Worm (Caenorhabditis elegans) whole organism, L2 larva: ENCODE results near the gene Y47D7A.18.

Experiments
- C34F6.9 ChIP-seq: fragments of 150-350 bp; optimal IDR thresholded peaks from 2 replicates; lab custom pipeline; 2014; ENCODE audit warnings: missing biosample characterization, missing genetic modification characterization
- F13H6.1 ChIP-seq: sonication (generic microtip); optimal IDR thresholded peaks from 2 replicates; lab custom pipeline; 2016; ENCODE audit warnings: missing genetic modification characterization, missing compliant biosample characterization
- R02D3.7 ChIP-seq: fragments of 150-350 bp; optimal IDR thresholded peaks from 2 replicates; lab custom pipeline; 2014; ENCODE audit warnings: missing biosample characterization, missing genetic modification characterization
- Y55F3AM.14 ChIP-seq: fragments of 200-800 bp; sonication (Bioruptor generic); optimal IDR thresholded peaks from 2 replicates; lab custom pipeline; 2018; ENCODE audit warnings: mild to moderate bottlenecking, missing genetic modification characterization, missing compliant biosample characterization
- ZK546.5 ChIP-seq: sonication (generic microtip); optimal IDR thresholded peaks from 2 replicates; lab custom pipeline; 2017; ENCODE audit warnings: missing biosample characterization, missing genetic modification characterization
- alr-1 ChIP-seq: fragments of 150-350 bp; optimal IDR thresholded peaks from 2 replicates; lab custom pipeline; 2014; ENCODE audit warnings: missing biosample characterization, missing genetic modification characterization
- aly-2 ChIP-seq: fragments of 150-350 bp; optimal IDR thresholded peaks from 2 replicates; lab custom pipeline; 2014; ENCODE audit warnings: missing biosample characterization, missing genetic modification characterization
- ama-1 ChIP-seq: fragments of 150-350 bp; optimal IDR thresholded peaks from 2 replicates; lab custom pipeline; 2018; ENCODE audit warnings: inconsistent platforms
- blmp-1 ChIP-seq: sonication (generic microtip); optimal IDR thresholded peaks from 2 replicates; lab custom pipeline; 2017; ENCODE audit warnings: missing genetic modification characterization, mild to moderate bottlenecking, missing compliant biosample characterization, antibody characterized with exemption, moderate library complexity; ENCODE audit not compliant: insufficient read depth
- ceh-16 ChIP-seq: fragments of 150-350 bp; optimal IDR thresholded peaks from 2 replicates; lab custom pipeline; 2014; ENCODE audit warnings: missing biosample characterization, missing genetic modification characterization
- ceh-82 ChIP-seq: fragments of 150-350 bp; optimal IDR thresholded peaks from 2 replicates; lab custom pipeline; 2014; ENCODE audit warnings: missing biosample characterization, missing genetic modification characterization
- crh-2 ChIP-seq: sonication (generic microtip); optimal IDR thresholded peaks from 2 replicates; lab custom pipeline; 2017; ENCODE audit warnings: missing biosample characterization, missing genetic modification characterization
- dmd-4 ChIP-seq: sonication (generic microtip); optimal IDR thresholded peaks from 2 replicates; lab custom pipeline; 2017; ENCODE audit warnings: missing biosample characterization, missing genetic modification characterization
- egl-27 ChIP-seq: sonication (generic microtip); optimal IDR thresholded peaks from 3 replicates; lab custom pipeline; 2017; ENCODE audit warnings: missing biosample characterization, missing genetic modification reagents, missing genetic modification characterization
- elt-1 ChIP-seq: fragments of 150-350 bp; optimal IDR thresholded peaks from 2 replicates; lab custom pipeline; 2014; ENCODE audit warnings: missing biosample characterization, missing genetic modification characterization
- fos-1 ChIP-seq: fragments of 150-350 bp; optimal IDR thresholded peaks from 2 replicates; lab custom pipeline; 2014; ENCODE audit warnings: missing biosample characterization, missing genetic modification characterization
- gmeb-1 ChIP-seq: fragments of 150-350 bp; optimal IDR thresholded peaks from 2 replicates; lab custom pipeline; 2014; ENCODE audit warnings: missing biosample characterization, missing genetic modification characterization
- lin-11 ChIP-seq: fragments of 150-350 bp; sonication (generic microtip); optimal IDR thresholded peaks from 2 replicates; lab custom pipeline; 2014; ENCODE audit warnings: missing biosample characterization, missing genetic modification characterization, inconsistent platforms, mixed read lengths
- lin-13 ChIP-seq: fragments of 150-350 bp; optimal IDR thresholded peaks from 2 replicates; lab custom pipeline; 2014; ENCODE audit warnings: missing biosample characterization, missing genetic modification reagents, missing genetic modification characterization
- lsy-2 ChIP-seq, 2 experiments: fragments of 150-350 bp in 1 of 2; sonication (generic microtip) in 1 of 2; optimal IDR thresholded peaks; 2 replicates each; lab custom pipeline; 2014 to 2017; ENCODE audit warnings: missing biosample characterization in 2 of 2, missing genetic modification characterization in 2 of 2
- mab-5 ChIP-seq: fragments of 150-350 bp; optimal IDR thresholded peaks from 2 replicates; lab custom pipeline; 2014; ENCODE audit warnings: missing biosample characterization, missing genetic modification characterization
- mbf-1 ChIP-seq: sonication (generic microtip); optimal IDR thresholded peaks from 2 replicates; lab custom pipeline; 2017; ENCODE audit warnings: missing biosample characterization, missing genetic modification characterization
- mdl-1 ChIP-seq, 2 experiments: fragments of 150-350 bp in 1 of 2; sonication (generic microtip) in 1 of 2; optimal IDR thresholded peaks; 2 replicates each; lab custom pipeline; 2017; ENCODE audit warnings: missing biosample characterization in 2 of 2, missing genetic modification characterization in 2 of 2
- nhr-10 ChIP-seq: sonication (generic microtip); optimal IDR thresholded peaks from 2 replicates; lab custom pipeline; 2017; ENCODE audit warnings: missing biosample characterization, missing genetic modification characterization
- nhr-11 ChIP-seq: fragments of 150-350 bp; optimal IDR thresholded peaks from 2 replicates; lab custom pipeline; 2014; ENCODE audit warnings: missing biosample characterization, missing genetic modification characterization
- nhr-21 ChIP-seq: fragments of 150-350 bp; optimal IDR thresholded peaks from 2 replicates; lab custom pipeline; 2014; ENCODE audit warnings: missing biosample characterization, missing genetic modification characterization
- nhr-23 ChIP-seq: fragments of 150-350 bp; optimal IDR thresholded peaks from 2 replicates; lab custom pipeline; 2014; ENCODE audit warnings: missing biosample characterization, missing genetic modification reagents, missing genetic modification characterization
- nhr-237 ChIP-seq: fragments of 150-350 bp; optimal IDR thresholded peaks from 2 replicates; lab custom pipeline; 2014; ENCODE audit warnings: missing biosample characterization, missing genetic modification characterization
- nhr-25 ChIP-seq: fragments of 150-350 bp; sonication (generic microtip); optimal IDR thresholded peaks from 3 replicates; lab custom pipeline; 2014; ENCODE audit warnings: missing biosample characterization, missing genetic modification characterization
- nhr-6 ChIP-seq: fragments of 150-350 bp; optimal IDR thresholded peaks from 2 replicates; lab custom pipeline; 2014; ENCODE audit warnings: missing biosample characterization, missing genetic modification characterization
- nhr-77 ChIP-seq: fragments of 150-350 bp; optimal IDR thresholded peaks from 2 replicates; lab custom pipeline; 2014; ENCODE audit warnings: missing biosample characterization, missing genetic modification characterization
- sem-4 ChIP-seq: fragments of 150-350 bp; optimal IDR thresholded peaks from 2 replicates; lab custom pipeline; 2014; ENCODE audit warnings: missing biosample characterization, missing genetic modification reagents, missing genetic modification characterization
- skn-1 ChIP-seq: sonication (generic microtip); optimal IDR thresholded peaks from 2 replicates; lab custom pipeline; 2017; ENCODE audit warnings: missing biosample characterization, missing genetic modification characterization
- sma-3 ChIP-seq: sonication (generic microtip); optimal IDR thresholded peaks from 2 replicates; lab custom pipeline; 2016; ENCODE audit warnings: missing genetic modification reagents, missing genetic modification characterization, missing compliant biosample characterization
- sma-9 ChIP-seq, 2 experiments: fragments of 150-350 bp in 1 of 2; sonication (generic microtip) in 1 of 2; optimal IDR thresholded peaks; 2 replicates each; lab custom pipeline; 2014 to 2016; ENCODE audit warnings: missing genetic modification characterization in 2 of 2, mild to moderate bottlenecking in 1 of 2, missing biosample characterization in 1 of 2, missing compliant biosample characterization in 1 of 2, missing genetic modification reagents in 1 of 2, moderate library complexity in 1 of 2
- zag-1 ChIP-seq: fragments of 150-350 bp; optimal IDR thresholded peaks from 2 replicates; lab custom pipeline; 2014; ENCODE audit warnings: missing biosample characterization, missing genetic modification characterization
- ztf-1 ChIP-seq: fragments of 200-800 bp; sonication (Bioruptor generic); conservative IDR thresholded peaks from 2 replicates; pipeline ENCODE4 v1.3.6; 2022; ENCODE audit warnings: missing genetic modification characterization, missing compliant biosample characterization

The Y47D7A.18 gene

ce11 chrV:4429576-4429975 is 13.0 kb upstream of the Y47D7A.18 start, which contains the start of gene Y47D7A.12:
Gene Y47D7A.12 (minus strand): TSS chrV:4429676.
- TF ChIP-seq lsy-2 (tag; optimal IDR thresholded peaks at IDR 0.05; lab: Kevin White, UChicago) (no peak), ZK546.5 (tag; lab: Kevin White, UChicago) (no peak), nhr-77 (no peak), sma-9 (GFP tag; optimal IDR thresholded peaks at IDR 0.05; lab: Kevin White, UChicago) (no peak), sma-9 (tag; optimal IDR thresholded peaks at IDR 0.05; lab: Kevin White, UChicago) (no peak), skn-1 (no peak), lin-11 (tag; lab: Kevin White, UChicago) (no peak), F13H6.1 (tag; lab: Kevin White, UChicago) (no peak), fos-1 (no peak), C34F6.9 (tag; lab: Kevin White, UChicago) (no peak), ceh-16 (tag; lab: Kevin White, UChicago) (no peak), ceh-82 (tag; lab: Kevin White, UChicago) (no peak), nhr-23 (no peak), nhr-6 (no peak), zag-1 (tag; lab: Kevin White, UChicago) (no peak), nhr-11 (tag; lab: Kevin White, UChicago) (no peak), R02D3.7 (no peak)

- TF ChIP-seq lin-13 (GFP tag; lab: Kevin White, UChicago) (no peak), elt-1 (tag; lab: Kevin White, UChicago) (no peak), nhr-23 (no peak), fos-1 (no peak), ceh-82 (tag; lab: Kevin White, UChicago) (no peak), dmd-4 (tag; lab: Kevin White, UChicago) (no peak), nhr-25 (tag; lab: Kevin White, UChicago) (no peak), C34F6.9 (tag; lab: Kevin White, UChicago) (no peak), mab-5 (tag; lab: Kevin White, UChicago) (no peak)
Observed at ce11 chrV:4428202-4428601, 11.6 kb upstream of the Y47D7A.18 start, which contains the start of gene Y47D7A.11. Gene Y47D7A.11 (minus strand): TSS chrV:4428302.

ce11 chrV:4423860-4424401 is 7.3 kb upstream of the Y47D7A.18 start, which contains the start of the genes Y47D7A.9 and Y47D7A.19:
Gene Y47D7A.9 (minus strand): TSS chrV:4423960.
Gene Y47D7A.19 (plus strand): TSS chrV:4424351.
- TF ChIP-seq ama-1 (lab: Kevin White, UChicago) (no peak), gmeb-1 (no peak), nhr-21 (tag; lab: Kevin White, UChicago) (no peak), egl-27 (tag; lab: Kevin White, UChicago) (no peak), blmp-1 (tag; lab: Kevin White, UChicago) (no peak), elt-1 (tag; lab: Kevin White, UChicago) (no peak), sem-4 (tag; lab: Kevin White, UChicago) (no peak), fos-1 (no peak), mdl-1 (tag; optimal IDR thresholded peaks at IDR 0.05; lab: Kevin White, UChicago) (no peak), alr-1 (tag; lab: Kevin White, UChicago) (no peak), ceh-16 (tag; lab: Kevin White, UChicago) (no peak), mab-5 (tag; lab: Kevin White, UChicago) (no peak), nhr-237 (no peak), skn-1 (no peak), mbf-1 (tag; lab: Kevin White, UChicago) (no peak), C34F6.9 (tag; lab: Kevin White, UChicago) (no peak), nhr-10 (tag; lab: Kevin White, UChicago) (no peak), crh-2 (tag; lab: Kevin White, UChicago) (no peak), sma-3 (no peak), lin-13 (GFP tag; lab: Kevin White, UChicago) (no peak)

ce11 chrV:4423087-4423486 is 6.5 kb upstream of the Y47D7A.18 start:
- TF ChIP-seq gmeb-1 (no peak), nhr-6 (no peak), sma-3 (no peak), nhr-21 (tag; lab: Kevin White, UChicago) (no peak), ztf-1 (GFP tag; lab: Robert Waterston, UW) (no peak), Y55F3AM.14 (GFP tag; lab: Kevin White, UChicago) (no peak), aly-2 (tag; lab: Kevin White, UChicago) (no peak), zag-1 (tag; lab: Kevin White, UChicago) (no peak), nhr-11 (tag; lab: Kevin White, UChicago) (no peak), egl-27 (tag; lab: Kevin White, UChicago) (no peak)
- TF ChIP-seq, all 48 proteins: peak for 0
